Worm (Caenorhabditis elegans): ENCODE data around the gene C28H8.7.

Gene C28H8.7

ce11 chrIII:5841676-5842075 is 45.1 kb downstream of the C28H8.7 start:
- no peak for TF ChIP-seq fkh-4 (tag; optimal IDR thresholded peaks at IDR 0.05; ENCODE audit: borderline replicate concordance)
- no peak for TF ChIP-seq nhr-76 (tag; optimal IDR thresholded peaks at IDR 0.05)
- no peak for TF ChIP-seq mab-9 (GFP tag; IDR thresholded peaks at IDR 0.05)
- no peak for TF ChIP-seq zag-1 (tag; optimal IDR thresholded peaks at IDR 0.05)
- TF ChIP-seq blmp-1 (tag; optimal IDR thresholded peaks at IDR 0.05) = peak; percentile 87
- TF ChIP-seq isw-1 (GFP tag; IDR thresholded peaks at IDR 0.05) = no peak
- TF ChIP-seq dpl-1 (GFP tag; optimal IDR thresholded peaks at IDR 0.05) = peak in 2 of 3 experiments; percentile 31 to 37
- peak in 1 of 2 experiments; percentile 17 for TF ChIP-seq efl-1 (optimal IDR thresholded peaks at IDR 0.05)
- peak; percentile 16 to 53 for TF ChIP-seq efl-1 (GFP tag; optimal IDR thresholded peaks at IDR 0.05 in 1 of 2)
- TF ChIP-seq hlh-17 (GFP tag; optimal IDR thresholded peaks at IDR 0.05; ENCODE audit: borderline replicate concordance) = no peak
- no peak for TF ChIP-seq nhr-237 (tag; optimal IDR thresholded peaks at IDR 0.05)
- TF ChIP-seq elt-3 (tag; optimal IDR thresholded peaks at IDR 0.05) = peak in 1 of 6 experiments; percentile 64
- TF ChIP-seq alr-1 (tag; optimal IDR thresholded peaks at IDR 0.05; ENCODE audit: borderline replicate concordance) = no peak
- TF ChIP-seq fkh-8 (tag; optimal IDR thresholded peaks at IDR 0.05) = peak; percentile 37
- peak; percentile 11 for TF ChIP-seq dsc-1 (tag; optimal IDR thresholded peaks at IDR 0.05)
- no peak for TF ChIP-seq lin-15B (tag; optimal IDR thresholded peaks at IDR 0.05)
- no peak for TF ChIP-seq egl-13 (tag; optimal IDR thresholded peaks at IDR 0.05)
- TF ChIP-seq mef-2 (tag; optimal IDR thresholded peaks at IDR 0.05) = no peak
- TF ChIP-seq nhr-47 (tag; optimal IDR thresholded peaks at IDR 0.05) = peak; percentile 59
- no peak for TF ChIP-seq lir-3 (tag; optimal IDR thresholded peaks at IDR 0.05; ENCODE audit: poor library complexity)
- no peak for TF ChIP-seq unc-62 (GFP tag; optimal IDR thresholded peaks at IDR 0.05)
- TF ChIP-seq C04F5.9 (tag; optimal IDR thresholded peaks at IDR 0.05) = no peak
- no peak for TF ChIP-seq unc-98 (GFP tag; IDR thresholded peaks at IDR 0.05)
- TF ChIP-seq nhr-71 (tag; optimal IDR thresholded peaks at IDR 0.05) = peak; percentile 78
- no peak for TF ChIP-seq ceh-8 (GFP tag; optimal IDR thresholded peaks at IDR 0.05)
- peak; percentile 83 for TF ChIP-seq lin-14 (GFP tag; optimal IDR thresholded peaks at IDR 0.05)
- TF ChIP-seq pag-3 (tag; optimal IDR thresholded peaks at IDR 0.05; ENCODE audit: borderline replicate concordance, insufficient read depth) = no peak
- TF ChIP-seq nhr-77 (tag; optimal IDR thresholded peaks at IDR 0.05) = no peak
- peak; percentile 46 for TF ChIP-seq lin-13 (GFP tag; optimal IDR thresholded peaks at IDR 0.05)
- TF ChIP-seq nhr-85 (tag) = peak; percentile 92
- TF ChIP-seq nhr-12 (tag; optimal IDR thresholded peaks at IDR 0.05) = no peak
- TF ChIP-seq pax-3 (tag; optimal IDR thresholded peaks at IDR 0.05) = no peak
- TF ChIP-seq ceh-90 (tag; optimal IDR thresholded peaks at IDR 0.05) = no peak
- 0 out of 2 replicates have a peak, but pooled peaks have one; percentile 10 for TF ChIP-seq grh-1 (GFP tag; IDR thresholded peaks at IDR 0.05)
- TF ChIP-seq C34B4.2 (tag; optimal IDR thresholded peaks at IDR 0.05) = no peak
- TF ChIP-seq sptf-1 (tag; optimal IDR thresholded peaks at IDR 0.05) = no peak
- no peak for TF ChIP-seq efl-3 (GFP tag; optimal IDR thresholded peaks at IDR 0.05)
- TF ChIP-seq sox-4 (tag; optimal IDR thresholded peaks at IDR 0.05) = no peak
- peak; percentile 78 for TF ChIP-seq snu-23 (GFP tag; optimal IDR thresholded peaks at IDR 0.05)
- no peak for TF ChIP-seq hlh-4 (tag; optimal IDR thresholded peaks at IDR 0.05)
- peak in 1 of 2 experiments; percentile 92 for TF ChIP-seq mdl-1 (tag; optimal IDR thresholded peaks at IDR 0.05)
- peak; percentile 26 for TF ChIP-seq rnt-1 (tag; optimal IDR thresholded peaks at IDR 0.05)
- TF ChIP-seq jun-1 (tag; optimal IDR thresholded peaks at IDR 0.05) = no peak
- TF ChIP-seq lin-35 (GFP tag; optimal IDR thresholded peaks at IDR 0.05) = peak in 1 of 2 experiments; percentile 69
- TF ChIP-seq nhr-20 (tag; optimal IDR thresholded peaks at IDR 0.05) = peak; percentile 77
- TF ChIP-seq nhr-90 (tag; optimal IDR thresholded peaks at IDR 0.05; ENCODE audit: poor library complexity) = peak; percentile 49
- TF ChIP-seq hpl-2 (GFP tag; optimal IDR thresholded peaks at IDR 0.05) = no peak
- peak; percentile 21 for TF ChIP-seq swsn-7 (tag; optimal IDR thresholded peaks at IDR 0.05)
- TF ChIP-seq nhr-11 (tag; optimal IDR thresholded peaks at IDR 0.05) = no peak
- no peak for TF ChIP-seq tlp-1 (tag; optimal IDR thresholded peaks at IDR 0.05)
- no peak for TF ChIP-seq F16B12.6 (tag; optimal IDR thresholded peaks at IDR 0.05)
- TF ChIP-seq zip-4 (GFP tag; optimal IDR thresholded peaks at IDR 0.05) = no peak
